Worm (Caenorhabditis elegans) whole organism, L4 larva: ENCODE data around the gene cnnm-3.

Experiments
- R02D3.7 ChIP-seq: fragments of 150-350 bp; sonication (generic microtip); optimal IDR thresholded peaks from 3 replicates; lab custom pipeline; 2014; ENCODE audit warnings: missing biosample characterization, missing genetic modification characterization
- T26A8.4 ChIP-seq: fragments of 200-800 bp; sonication (Bioruptor generic); IDR thresholded peaks from 2 replicates; pipeline ENCODE4 v1.3.6; 2022; ENCODE audit warnings: missing genetic modification characterization, missing compliant biosample characterization
- ama-1 ChIP-seq: fragments of 150-350 bp; optimal IDR thresholded peaks from 2 replicates; lab custom pipeline; 2014; ENCODE audit warnings: inconsistent platforms, mixed read lengths
- ceh-20 ChIP-seq: fragments of 200-800 bp; sonication (Bioruptor generic); IDR thresholded peaks from 2 replicates; pipeline ENCODE4 v1.3.6; 2022; ENCODE audit warnings: missing genetic modification reagents, missing genetic modification characterization, missing compliant biosample characterization
- ces-1 ChIP-seq: fragments of 150-350 bp; sonication (generic microtip); optimal IDR thresholded peaks from 4 replicates; lab custom pipeline; 2014; ENCODE audit warnings: missing biosample characterization, missing genetic modification reagents, missing genetic modification characterization
- egl-27 ChIP-seq: sonication (generic microtip); optimal IDR thresholded peaks from 3 replicates; lab custom pipeline; 2017; ENCODE audit warnings: missing biosample characterization, missing genetic modification reagents, missing genetic modification characterization
- hmg-1.1 ChIP-seq: fragments of 200-800 bp; sonication (Bioruptor generic); IDR thresholded peaks from 2 replicates; pipeline ENCODE4 v1.3.6; 2022; ENCODE audit warnings: missing genetic modification reagents, missing genetic modification characterization, missing compliant biosample characterization
- madf-5 ChIP-seq, 2 experiments: fragments of 200-800 bp; sonication (Bioruptor generic); IDR thresholded peaks; 2 replicates each; pipeline ENCODE4 v1.3.6; 2022; ENCODE audit warnings: missing compliant biosample characterization in 2 of 2, missing genetic modification characterization in 2 of 2
- nhr-102 ChIP-seq: sonication (generic microtip); optimal IDR thresholded peaks from 2 replicates; lab custom pipeline; 2016; ENCODE audit warnings: mild to moderate bottlenecking, missing genetic modification characterization, moderate library complexity, missing compliant biosample characterization
- nhr-237 ChIP-seq: sonication (generic microtip); optimal IDR thresholded peaks from 2 replicates; lab custom pipeline; 2017; ENCODE audit warnings: missing biosample characterization, missing genetic modification characterization
- nhr-77 ChIP-seq: fragments of 150-350 bp; optimal IDR thresholded peaks from 2 replicates; lab custom pipeline; 2014; ENCODE audit warnings: missing biosample characterization, missing genetic modification characterization
- snpc-4 ChIP-seq: fragments of 150-350 bp; optimal IDR thresholded peaks from 2 replicates; lab custom pipeline; 2014; ENCODE audit warnings: missing biosample characterization, missing genetic modification characterization
- tag-97 ChIP-seq: fragments of 200-800 bp; sonication (Bioruptor generic); IDR thresholded peaks from 2 replicates; pipeline ENCODE4 v1.3.6; 2022; ENCODE audit warnings: missing genetic modification characterization, missing compliant biosample characterization

DNA sequence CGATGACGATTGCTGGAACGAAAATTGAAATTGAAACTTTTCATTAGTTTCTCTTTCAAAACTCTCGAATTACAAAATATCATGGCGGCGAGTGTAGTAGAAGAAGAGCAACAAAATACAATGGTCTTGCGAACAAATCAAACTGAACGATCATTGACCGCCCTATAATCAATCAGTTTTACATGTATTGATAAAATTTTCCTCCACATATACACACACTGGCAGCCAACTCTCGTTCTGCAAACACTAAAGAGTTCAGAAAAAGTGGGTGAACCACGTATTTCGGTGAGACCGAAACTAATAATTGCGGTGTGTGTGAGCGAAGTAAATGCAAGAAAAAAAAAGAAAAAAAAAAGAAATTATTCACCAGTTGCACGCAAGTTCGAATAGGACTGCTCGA, 1.6 kb upstream of the cnnm-3 start:
- TF ChIP-seq nhr-237 (tag; lab: Kevin White, UChicago), result no peak
- no peak for TF ChIP-seq ceh-20 (GFP tag; lab: Robert Waterston, UW)
- no peak for TF ChIP-seq ama-1 (lab: Kevin White, UChicago)
- TF ChIP-seq madf-5 (GFP tag; IDR thresholded peaks at IDR 0.05; lab: Robert Waterston, UW), result no peak
- TF ChIP-seq snpc-4, result no peak
- TF ChIP-seq hmg-1.1 (GFP tag; lab: Robert Waterston, UW), result no peak
- TF ChIP-seq ces-1, result no peak
- no peak for TF ChIP-seq T26A8.4
- no peak for TF ChIP-seq nhr-77 (tag; lab: Kevin White, UChicago)
- no peak for TF ChIP-seq egl-27
- no peak for TF ChIP-seq tag-97 (GFP tag; lab: Robert Waterston, UW)
- no peak for TF ChIP-seq nhr-102 (tag; lab: Kevin White, UChicago)
- TF ChIP-seq R02D3.7 (tag; lab: Kevin White, UChicago), result no peak
